Fruit fly (Drosophila melanogaster) whole organism, wandering third instar larva: ENCODE results near the gene Ythdc1.

Experiments
- Abd-B ChIP-seq: fragments of >200 bp; optimal IDR thresholded peaks from 2 replicates; lab custom pipeline; 2017; ENCODE audit warnings: missing biosample characterization, missing genetic modification characterization
- CG32264 ChIP-seq: fragments of 200-800 bp; sonication (Bioruptor generic); optimal IDR thresholded peaks from 2 replicates; lab custom pipeline; 2016; ENCODE audit warnings: missing biosample characterization, missing genetic modification characterization
- CrebA ChIP-seq: fragments of 200-800 bp; sonication (Bioruptor generic); optimal IDR thresholded peaks from 2 replicates; lab custom pipeline; 2016; ENCODE audit warnings: missing biosample characterization, mild to moderate bottlenecking, missing genetic modification characterization, borderline replicate concordance
- Dfd ChIP-seq: fragments of >200 bp; optimal IDR thresholded peaks from 2 replicates; lab custom pipeline; 2017; ENCODE audit warnings: missing biosample characterization, missing genetic modification characterization
- HLH106 ChIP-seq: fragments of 200-800 bp; optimal IDR thresholded peaks from 3 replicates; lab custom pipeline; 2019; ENCODE audit warnings: missing biosample characterization, mild to moderate bottlenecking, missing genetic modification characterization, moderate library complexity
- Hnf4 ChIP-seq: fragments of 200-800 bp; sonication (Bioruptor generic); optimal IDR thresholded peaks from 2 replicates; lab custom pipeline; 2016; ENCODE audit warnings: missing biosample characterization, mild to moderate bottlenecking, missing genetic modification characterization
- Hr78 ChIP-seq: fragments of >200 bp; optimal IDR thresholded peaks from 2 replicates; lab custom pipeline; 2017; ENCODE audit warnings: missing biosample characterization, missing genetic modification characterization
- Mio ChIP-seq: sonication (Bioruptor generic); optimal IDR thresholded peaks from 2 replicates; lab custom pipeline; 2016; ENCODE audit warnings: missing biosample characterization, missing genetic modification characterization
- Myc ChIP-seq: fragments of >200 bp; optimal IDR thresholded peaks from 2 replicates; lab custom pipeline; 2017
- N ChIP-seq: fragments of >200 bp; optimal IDR thresholded peaks from 2 replicates; lab custom pipeline; 2018; ENCODE audit warnings: missing biosample characterization, missing external identifiers, missing genetic modification characterization
- OdsH ChIP-seq: fragments of 200-800 bp; sonication (Bioruptor generic); optimal IDR thresholded peaks from 2 replicates; lab custom pipeline; 2016; ENCODE audit warnings: missing biosample characterization, mild to moderate bottlenecking, missing genetic modification characterization
- Rel ChIP-seq, 2 experiments: fragments of 200-800 bp; sonication (Bioruptor generic) in 1 of 2; optimal IDR thresholded peaks; 2 replicates in 1 of 2; 3 replicates in 1 of 2; lab custom pipeline; 2016 to 2019; ENCODE audit warnings: mild to moderate bottlenecking in 2 of 2, missing biosample characterization in 2 of 2, missing genetic modification characterization in 2 of 2, moderate library complexity in 1 of 2
- Sp1 ChIP-seq: fragments of 200-800 bp; sonication (Bioruptor generic); optimal IDR thresholded peaks from 3 replicates; lab custom pipeline; 2019; ENCODE audit warnings: missing biosample characterization, mild to moderate bottlenecking, missing genetic modification characterization, moderate library complexity
- Vsx2 ChIP-seq: fragments of 200-300, 225-300 bp; sonication (Bioruptor generic); optimal IDR thresholded peaks from 2 replicates; lab custom pipeline; 2018; ENCODE audit warnings: missing biosample characterization, missing genetic modification characterization; ENCODE audit not compliant: partially characterized antibody
- br ChIP-seq: fragments of 200-800 bp; sonication (Bioruptor generic); optimal IDR thresholded peaks from 2 replicates; lab custom pipeline; 2016; ENCODE audit warnings: missing biosample characterization, missing genetic modification characterization
- dl ChIP-seq, 2 experiments: fragments of 175-275, 200-275 bp in 1 of 2; fragments of 200-275 bp in 1 of 2; sonication (Bioruptor generic); optimal IDR thresholded peaks; lab custom pipeline; 2018; ENCODE audit warnings: mild to moderate bottlenecking in 2 of 2, missing biosample characterization in 2 of 2, missing genetic modification characterization in 2 of 2, moderate library complexity in 2 of 2; ENCODE audit not compliant: partially characterized antibody in 2 of 2, insufficient read depth in 1 of 2
- dmrt93B ChIP-seq: fragments of 200-800 bp; sonication (Bioruptor generic); optimal IDR thresholded peaks from 2 replicates; lab custom pipeline; 2018; ENCODE audit warnings: missing biosample characterization, mild to moderate bottlenecking, missing genetic modification characterization
- dsf ChIP-seq: sonication (Bioruptor generic); optimal IDR thresholded peaks from 2 replicates; lab custom pipeline; 2016; ENCODE audit warnings: missing biosample characterization, missing genetic modification characterization, borderline replicate concordance
- ey ChIP-seq: fragments of 200-800 bp; sonication (Bioruptor generic); optimal IDR thresholded peaks from 2 replicates; lab custom pipeline; 2016; ENCODE audit warnings: missing biosample characterization, missing genetic modification characterization
- foxo ChIP-seq, 2 experiments: fragments of 200-800 bp; sonication (Bioruptor generic); optimal IDR thresholded peaks; 2 replicates in 1 of 2; 3 replicates in 1 of 2; lab custom pipeline; 2016 to 2017; ENCODE audit warnings: missing biosample characterization in 2 of 2, missing genetic modification characterization in 2 of 2
- fru ChIP-seq: fragments of 200-800 bp; sonication (Bioruptor generic); optimal IDR thresholded peaks from 3 replicates; lab custom pipeline; 2016; ENCODE audit warnings: missing biosample characterization, mild to moderate bottlenecking, missing genetic modification characterization
- h ChIP-seq: fragments of 200-800 bp; sonication (Bioruptor generic); optimal IDR thresholded peaks from 3 replicates; lab custom pipeline; 2016; ENCODE audit warnings: missing biosample characterization, mild to moderate bottlenecking, missing genetic modification characterization
- pan ChIP-seq: fragments of >200 bp; optimal IDR thresholded peaks from 2 replicates; lab custom pipeline; 2017
- psq ChIP-seq: fragments of 200-800 bp; sonication (Bioruptor generic); optimal IDR thresholded peaks from 3 replicates; lab custom pipeline; 2017; ENCODE audit warnings: missing biosample characterization, mild to moderate bottlenecking, missing genetic modification characterization, moderate library complexity
- rgr ChIP-seq: fragments of 200-800 bp; sonication (Bioruptor generic); optimal IDR thresholded peaks from 3 replicates; lab custom pipeline; 2016; ENCODE audit warnings: missing biosample characterization, mild to moderate bottlenecking, missing genetic modification characterization
- sv ChIP-seq: fragments of 200-800 bp; sonication (Bioruptor generic); optimal IDR thresholded peaks from 3 replicates; lab custom pipeline; 2016; ENCODE audit warnings: missing biosample characterization, missing genetic modification characterization
- tai ChIP-seq: sonication (Bioruptor generic); optimal IDR thresholded peaks from 2 replicates; lab custom pipeline; 2016; ENCODE audit warnings: missing biosample characterization, missing genetic modification characterization
- usp ChIP-seq: fragments of >200 bp; optimal IDR thresholded peaks from 2 replicates; lab custom pipeline; 2017; ENCODE audit warnings: missing biosample characterization, missing genetic modification characterization
- woc ChIP-seq: sonication (Bioruptor generic); optimal IDR thresholded peaks from 2 replicates; lab custom pipeline; 2016; ENCODE audit warnings: missing biosample characterization, mild to moderate bottlenecking, missing genetic modification characterization

Gene Ythdc1

dm6 chr3L:3377247-3377964 lies 3.4 kb upstream of the Ythdc1 start:
- no peak for TF ChIP-seq usp (GFP tag; lab: Kevin White, UChicago)
- no peak for TF ChIP-seq Rel (GFP tag; optimal IDR thresholded peaks at IDR 0.05; lab: Kevin White, UChicago)
- peak; percentile 78 for TF ChIP-seq Rel (tag; optimal IDR thresholded peaks at IDR 0.05; lab: Kevin White, UChicago)

DNA sequence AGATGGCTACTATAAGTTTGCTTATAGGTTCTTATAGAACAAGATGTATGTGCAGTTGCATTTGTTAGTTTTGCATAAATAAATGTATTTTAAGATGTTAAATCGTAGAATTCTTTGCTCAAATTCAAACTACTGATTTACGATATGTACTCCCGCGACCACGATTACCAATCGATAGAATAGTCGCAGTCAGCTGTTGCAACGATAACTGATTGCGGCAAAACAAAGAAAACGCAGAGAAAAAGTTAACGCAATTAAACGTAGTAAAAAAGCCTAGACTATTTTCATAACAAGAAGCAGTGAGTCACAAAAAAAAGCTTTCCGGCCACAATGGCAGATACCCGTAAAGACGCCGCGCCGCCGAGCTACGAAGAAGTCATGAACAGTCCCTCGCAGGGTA lies 2.6 kb upstream of the Ythdc1 start, which contains the start of gene CG12012:
Gene CG12012 (plus strand): TSS at position 207 of the 400 bp plus-strand sequence.
- peak; percentile 47 for TF ChIP-seq br (GFP tag; lab: Kevin White, UChicago)
- TF ChIP-seq rgr (GFP tag; lab: Kevin White, UChicago), result no peak

DNA sequence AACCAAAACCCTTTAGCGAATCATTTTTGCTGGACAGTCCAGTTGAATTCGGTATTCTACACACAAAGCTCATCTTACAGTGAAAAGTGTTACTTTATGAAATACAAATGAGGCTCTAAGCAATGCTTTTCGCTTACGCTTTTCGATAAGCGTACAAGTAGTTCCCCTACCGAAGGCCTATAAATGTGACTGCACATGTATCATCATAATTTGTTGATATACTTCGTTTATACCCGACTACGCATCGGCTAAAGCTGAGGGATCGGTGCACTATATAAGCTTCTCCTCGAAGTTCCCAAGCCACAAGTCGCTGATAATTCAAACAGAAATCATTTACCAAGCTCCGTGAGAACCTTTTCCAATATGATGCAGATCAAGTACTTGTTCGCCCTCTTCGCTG lies 4.7 kb downstream of the Ythdc1 start, which contains the start of gene Drs:
Gene Drs (plus strand): TSS at position 301 of the 400 bp plus-strand sequence.
- no peak for TF ChIP-seq tai (GFP tag; lab: Kevin White, UChicago)
- no peak for TF ChIP-seq Dfd
- no peak for TF ChIP-seq h (GFP tag; lab: Kevin White, UChicago)
- TF ChIP-seq Rel (GFP tag; optimal IDR thresholded peaks at IDR 0.05; lab: Kevin White, UChicago), result no peak
- TF ChIP-seq Rel (tag; optimal IDR thresholded peaks at IDR 0.05; lab: Kevin White, UChicago), result peak; percentile 64
- no peak for TF ChIP-seq foxo (GFP tag; optimal IDR thresholded peaks at IDR 0.05; lab: Kevin White, UChicago)
- TF ChIP-seq Hr78, result no peak
- no peak for TF ChIP-seq CrebA (GFP tag; lab: Kevin White, UChicago)
- no peak for TF ChIP-seq sv (GFP tag; lab: Kevin White, UChicago)
- TF ChIP-seq N (GFP tag; lab: Kevin White, UChicago), result no peak

dm6 chr3L:3353297-3353696 lies 20.7 kb downstream of the Ythdc1 start:
- TF ChIP-seq Sp1 (GFP tag; lab: Kevin White, UChicago), result no peak
- TF ChIP-seq CG32264 (GFP tag; lab: Kevin White, UChicago), result no peak
- TF ChIP-seq OdsH (GFP tag; lab: Kevin White, UChicago), result no peak
- no peak for TF ChIP-seq dmrt93B (GFP tag; lab: Kevin White, UChicago)

dm6 chr3L:3352516-3352915 lies 21.5 kb downstream of the Ythdc1 start:
- TF ChIP-seq dsf (GFP tag; lab: Kevin White, UChicago), result no peak
- TF ChIP-seq Hnf4 (GFP tag; lab: Kevin White, UChicago), result no peak
- no peak for TF ChIP-seq sv (GFP tag; lab: Kevin White, UChicago)
- TF ChIP-seq CG32264 (GFP tag; lab: Kevin White, UChicago), result no peak
- TF ChIP-seq Abd-B (GFP tag; lab: Kevin White, UChicago), result no peak
- TF ChIP-seq Sp1 (GFP tag; lab: Kevin White, UChicago), result no peak
- no peak for TF ChIP-seq dl (GFP tag; optimal IDR thresholded peaks at IDR 0.05; lab: Kevin White, UChicago; ENCODE audit: insufficient read depth in 1 of 2, partially characterized antibody in 2 of 2)
- no peak for TF ChIP-seq woc (GFP tag; lab: Kevin White, UChicago)

dm6 chr3L:3351814-3352359 lies 22.1 kb downstream of the Ythdc1 start:
- TF ChIP-seq HLH106 (no peak), ey (no peak), Vsx2 (GFP tag; lab: Kevin White, UChicago) (no peak), psq (GFP tag; lab: Kevin White, UChicago) (no peak), rgr (GFP tag; lab: Kevin White, UChicago) (no peak), pan (lab: Kevin White, UChicago) (no peak), OdsH (GFP tag; lab: Kevin White, UChicago) (no peak), Hnf4 (GFP tag; lab: Kevin White, UChicago) (no peak), fru (GFP tag; lab: Kevin White, UChicago) (no peak), CrebA (GFP tag; lab: Kevin White, UChicago) (no peak), Mio (GFP tag; lab: Kevin White, UChicago) (no peak), dsf (GFP tag; lab: Kevin White, UChicago) (no peak), Myc (lab: Kevin White, UChicago) (no peak), h (GFP tag; lab: Kevin White, UChicago) (no peak), dl (GFP tag; optimal IDR thresholded peaks at IDR 0.05; lab: Kevin White, UChicago; ENCODE audit: insufficient read depth in 1 of 2, partially characterized antibody in 2 of 2) (no peak)
